Worm (Caenorhabditis elegans): ENCODE data around the gene cld-1.

cld-1 gene

DNA sequence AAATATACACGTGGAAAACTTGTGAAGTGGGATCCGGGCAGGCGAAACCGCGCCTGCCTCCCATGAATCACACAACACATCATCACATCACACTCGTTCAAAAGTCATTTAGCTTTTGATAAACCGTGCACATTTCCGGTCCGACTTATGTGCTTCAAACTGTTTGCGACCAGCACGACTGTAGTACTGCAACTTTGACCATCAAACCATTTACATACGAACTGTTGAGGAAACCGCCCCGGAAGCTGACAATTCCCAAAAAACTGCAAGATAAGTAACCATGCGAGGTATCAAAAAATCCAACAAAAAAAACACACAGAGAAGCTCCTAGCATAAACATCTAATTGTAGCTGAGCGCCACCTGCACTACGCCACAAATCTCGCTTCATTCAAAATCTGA is 36.7 kb upstream of the cld-1 start:
- TF ChIP-seq tbx-2 (tag; optimal IDR thresholded peaks at IDR 0.05) (no peak), ceh-18 (tag; optimal IDR thresholded peaks at IDR 0.05) (no peak), pax-1 (tag; optimal IDR thresholded peaks at IDR 0.05) (no peak), ref-2 (tag; optimal IDR thresholded peaks at IDR 0.05) (no peak), unc-86 (tag; optimal IDR thresholded peaks at IDR 0.05) (no peak), ahr-1 (tag; optimal IDR thresholded peaks at IDR 0.05) (no peak), pha-2 (tag; optimal IDR thresholded peaks at IDR 0.05) (no peak), che-1 (tag; optimal IDR thresholded peaks at IDR 0.05) (no peak), ceh-2 (tag; optimal IDR thresholded peaks at IDR 0.05) (no peak), ceh-48 (tag; optimal IDR thresholded peaks at IDR 0.05) (no peak), Y22D7AL.16 (tag; optimal IDR thresholded peaks at IDR 0.05) (no peak), eyg-1 (tag; optimal IDR thresholded peaks at IDR 0.05) (no peak), pag-3 (tag; optimal IDR thresholded peaks at IDR 0.05; ENCODE audit: borderline replicate concordance) (no peak), nhr-232 (tag; optimal IDR thresholded peaks at IDR 0.05) (no peak), elt-2 (tag; optimal IDR thresholded peaks at IDR 0.05) (no peak), pha-4 (tag; optimal IDR thresholded peaks at IDR 0.05) (no peak), syd-9 (tag; optimal IDR thresholded peaks at IDR 0.05) (no peak), rnt-1 (tag; optimal IDR thresholded peaks at IDR 0.05) (no peak)

DNA sequence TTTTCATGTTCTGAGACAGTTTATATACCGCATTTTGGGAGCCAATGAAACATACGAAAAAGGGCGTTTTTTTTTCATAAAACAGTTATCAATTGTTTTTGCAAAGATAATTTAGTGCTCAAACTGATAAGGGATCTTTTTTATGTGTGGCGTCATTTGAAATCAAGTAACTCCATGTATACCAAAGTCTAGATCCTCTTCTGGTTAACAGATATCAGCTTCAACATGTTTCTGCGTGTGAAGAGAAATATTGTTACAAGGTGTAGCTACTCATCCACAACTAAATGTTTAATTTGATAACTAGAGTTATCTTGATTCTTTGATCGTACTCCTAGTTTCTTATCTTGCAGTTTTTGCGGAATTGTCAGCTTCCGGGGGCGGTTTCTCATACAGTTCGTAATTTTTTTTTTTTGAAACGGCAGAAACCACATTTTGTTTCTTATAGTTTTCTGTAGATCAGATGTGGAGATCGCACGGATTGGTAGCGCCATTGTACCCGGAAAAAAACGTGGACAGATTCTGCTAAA is 36.0 kb upstream of the cld-1 start:
- TF ChIP-seq elt-2 (tag; optimal IDR thresholded peaks at IDR 0.05), result peak; percentile 77
- no peak for TF ChIP-seq hlh-8 (tag; optimal IDR thresholded peaks at IDR 0.05)

DNA sequence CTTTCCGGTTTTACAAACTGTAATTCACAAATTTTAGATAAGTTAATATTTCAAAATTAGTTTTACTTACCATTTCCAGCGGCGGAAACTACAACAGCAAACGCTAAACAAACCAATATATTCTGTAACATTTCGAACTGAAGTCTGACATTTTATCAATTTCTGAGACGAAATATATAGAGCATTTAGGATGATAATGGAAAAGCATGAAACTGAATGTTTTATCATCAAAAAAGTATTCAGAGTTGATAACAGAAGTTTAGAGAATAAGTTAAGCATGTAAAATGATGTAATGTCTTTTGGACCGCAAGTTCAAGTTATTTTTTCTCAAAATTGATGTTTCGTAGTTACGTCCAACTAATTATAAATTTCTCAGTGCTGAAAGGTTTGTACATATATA is 33.1 kb upstream of the cld-1 start, which contains the start of gene F55G11.2:
Gene F55G11.2 (minus strand): TSS at position 149 of the 400 bp plus-strand sequence.
- TF ChIP-seq ceh-6 (GFP tag; optimal IDR thresholded peaks at IDR 0.05) (no peak), ceh-34 (tag; optimal IDR thresholded peaks at IDR 0.05) (no peak), ceh-18 (tag; optimal IDR thresholded peaks at IDR 0.05) (no peak), fkh-6 (tag; optimal IDR thresholded peaks at IDR 0.05) (no peak), pros-1 (tag; optimal IDR thresholded peaks at IDR 0.05) (no peak), K09A11.1 (tag; optimal IDR thresholded peaks at IDR 0.05; ENCODE audit: insufficient read depth) (no peak), ahr-1 (tag; optimal IDR thresholded peaks at IDR 0.05) (no peak), ceh-2 (tag; optimal IDR thresholded peaks at IDR 0.05) (no peak), hlh-13 (GFP tag; optimal IDR thresholded peaks at IDR 0.05) (no peak), ztf-16 (tag; optimal IDR thresholded peaks at IDR 0.05) (no peak), nhr-232 (tag; optimal IDR thresholded peaks at IDR 0.05) (no peak), unc-86 (tag; optimal IDR thresholded peaks at IDR 0.05) (no peak), ceh-24 (tag; optimal IDR thresholded peaks at IDR 0.05) (no peak), C08G9.2 (tag; optimal IDR thresholded peaks at IDR 0.05) (no peak), K02D7.2 (tag; optimal IDR thresholded peaks at IDR 0.05) (no peak), sox-2 (GFP tag; IDR thresholded peaks at IDR 0.05) (no peak)

DNA sequence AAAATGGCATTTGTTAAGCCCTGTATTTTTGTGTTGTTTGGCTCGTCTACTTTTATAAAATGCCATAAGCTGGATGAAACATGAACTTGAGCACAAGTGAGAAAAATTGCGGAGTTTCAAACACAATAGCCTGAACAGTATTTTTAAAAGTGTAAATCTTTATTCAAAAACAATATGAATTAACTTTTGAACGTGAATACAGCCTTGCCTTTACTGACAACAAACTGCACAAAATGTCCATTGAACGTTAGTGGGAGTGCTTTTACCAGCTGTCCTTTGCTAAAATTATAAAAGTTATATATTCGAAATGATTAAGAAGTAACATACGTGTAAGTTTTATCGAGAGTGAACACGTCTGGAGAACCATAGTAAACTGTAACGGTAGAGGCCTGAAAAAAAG is 31.2 kb upstream of the cld-1 start:
- no peak for TF ChIP-seq odd-2 (tag; optimal IDR thresholded peaks at IDR 0.05)
- no peak for TF ChIP-seq unc-86 (tag; optimal IDR thresholded peaks at IDR 0.05)
- TF ChIP-seq ceh-24 (tag; optimal IDR thresholded peaks at IDR 0.05), result no peak
- TF ChIP-seq sox-4 (tag; optimal IDR thresholded peaks at IDR 0.05), result no peak
- TF ChIP-seq ceh-18 (tag; optimal IDR thresholded peaks at IDR 0.05), result no peak
- no peak for TF ChIP-seq ceh-48 (tag; optimal IDR thresholded peaks at IDR 0.05)

- TF ChIP-seq ceh-18 (tag; optimal IDR thresholded peaks at IDR 0.05) (no peak), ceh-14 (tag; optimal IDR thresholded peaks at IDR 0.05) (no peak), odd-2 (tag; optimal IDR thresholded peaks at IDR 0.05) (no peak), mec-3 (tag; optimal IDR thresholded peaks at IDR 0.05; ENCODE audit: borderline replicate concordance) (no peak), dmd-4 (tag; optimal IDR thresholded peaks at IDR 0.05; ENCODE audit: borderline replicate concordance) (no peak), C08G9.2 (tag; optimal IDR thresholded peaks at IDR 0.05) (no peak), sox-2 (GFP tag; IDR thresholded peaks at IDR 0.05) (no peak), nhr-232 (tag; optimal IDR thresholded peaks at IDR 0.05) (no peak), unc-55 (GFP tag; optimal IDR thresholded peaks at IDR 0.05) (no peak), zip-5 (tag; optimal IDR thresholded peaks at IDR 0.05) (no peak), ceh-30 (tag; optimal IDR thresholded peaks at IDR 0.05) (no peak), npax-4 (tag; optimal IDR thresholded peaks at IDR 0.05) (no peak), pha-4 (tag; optimal IDR thresholded peaks at IDR 0.05) (no peak), ceh-19 (GFP tag; optimal IDR thresholded peaks at IDR 0.05) (no peak), hlh-6 (tag; optimal IDR thresholded peaks at IDR 0.05) (no peak)
These were observed 29.0 kb upstream of the cld-1 start, which contains the start of gene dod-22 for ce11 chrIV:12965074-12965473. TSS of gene dod-22 (plus strand) at chrIV:12965374.

Data from whole organism, late embryonic.